Fruit fly (Drosophila melanogaster) whole organism: ENCODE data around the gene CG13946.

Experiments
- CG8478 ChIP-seq: fragments of >200 bp; optimal IDR thresholded peaks from 2 replicates; lab custom pipeline; 2018; ENCODE audit warnings: inconsistent platforms
- EcR ChIP-seq, 2 experiments: fragments of >200 bp; optimal IDR thresholded peaks; 2 replicates each; lab custom pipeline; 2017; ENCODE audit warnings: missing biosample characterization in 2 of 2, missing genetic modification characterization in 2 of 2, missing genetic modification reagents in 2 of 2
- pan ChIP-seq: fragments of >200 bp; optimal IDR thresholded peaks from 2 replicates; lab custom pipeline; 2017
- psq ChIP-seq: fragments of >200 bp; optimal IDR thresholded peaks from 2 replicates; lab custom pipeline; 2017
- usp ChIP-seq: fragments of >200 bp; optimal IDR thresholded peaks from 2 replicates; lab custom pipeline; 2017; ENCODE audit warnings: missing biosample characterization, missing genetic modification characterization, mixed read lengths

- TF ChIP-seq usp (no peak), pan (lab: Kevin White, UChicago) (no peak), psq (lab: Kevin White, UChicago) (no peak), EcR (GFP tag; optimal IDR thresholded peaks at IDR 0.05; lab: Kevin White, UChicago) (no peak), CG8478 (no peak)
Measured at dm6 chr2L:821986-822711, 45.8 kb downstream of the CG13946 start.
